Worm (Caenorhabditis elegans) whole organism, L4 larva: ENCODE data around the gene nadk-2.

Experiments
- F44E2.7 ChIP-seq: fragments of 200-800 bp; sonication (Bioruptor generic); IDR thresholded peaks from 2 replicates; pipeline ENCODE4 v2.1.2; 2022; ENCODE audit warnings: missing genetic modification characterization, missing compliant biosample characterization
- R02D3.7 ChIP-seq: fragments of 150-350 bp; sonication (generic microtip); optimal IDR thresholded peaks from 3 replicates; lab custom pipeline; 2014; ENCODE audit warnings: missing biosample characterization, missing genetic modification characterization
- T26A8.4 ChIP-seq: fragments of 200-800 bp; sonication (Bioruptor generic); IDR thresholded peaks from 2 replicates; pipeline ENCODE4 v1.3.6; 2022; ENCODE audit warnings: missing genetic modification characterization, missing compliant biosample characterization
- Y105C5A.15 ChIP-seq: fragments of 200-800 bp; sonication (Bioruptor generic); IDR thresholded peaks from 2 replicates; pipeline ENCODE4 v1.3.6; 2022; ENCODE audit warnings: missing genetic modification characterization, missing compliant biosample characterization
- ZK337.2 ChIP-seq: fragments of 200-800 bp; sonication (Bioruptor generic); IDR thresholded peaks from 2 replicates; pipeline ENCODE4 v1.3.6; 2022; ENCODE audit warnings: missing genetic modification reagents, missing genetic modification characterization, missing compliant biosample characterization
- aha-1 ChIP-seq: fragments of 150-350 bp; peaks from one replicate; lab custom pipeline; 2014; ENCODE audit warnings: missing biosample characterization, missing genetic modification characterization
- ceh-20 ChIP-seq: fragments of 200-800 bp; sonication (Bioruptor generic); IDR thresholded peaks from 2 replicates; pipeline ENCODE4 v1.3.6; 2022; ENCODE audit warnings: missing genetic modification reagents, missing genetic modification characterization, missing compliant biosample characterization
- ceh-44 ChIP-seq: fragments of 200-800 bp; sonication (Bioruptor generic); IDR thresholded peaks from 2 replicates; pipeline ENCODE4 v1.3.6; 2022; ENCODE audit warnings: missing genetic modification reagents, missing genetic modification characterization, missing compliant biosample characterization
- ces-1 ChIP-seq: fragments of 150-350 bp; sonication (generic microtip); optimal IDR thresholded peaks from 4 replicates; lab custom pipeline; 2014; ENCODE audit warnings: missing biosample characterization, missing genetic modification reagents, missing genetic modification characterization
- ctbp-1 ChIP-seq: fragments of 200-800 bp; sonication (Bioruptor generic); IDR thresholded peaks from 2 replicates; pipeline ENCODE4 v1.3.6; 2022; ENCODE audit warnings: missing genetic modification reagents, missing genetic modification characterization, missing compliant biosample characterization
- daf-12 ChIP-seq: fragments of 150-350 bp; optimal IDR thresholded peaks from 2 replicates; lab custom pipeline; 2014; ENCODE audit warnings: missing biosample characterization, missing genetic modification reagents, missing genetic modification characterization
- dmd-6 ChIP-seq: fragments of 200-800 bp; sonication (Bioruptor generic); IDR thresholded peaks from 2 replicates; pipeline ENCODE4 v1.3.6; 2022; ENCODE audit warnings: missing genetic modification reagents, missing genetic modification characterization, missing compliant biosample characterization
- dve-1 ChIP-seq: sonication (generic microtip); optimal IDR thresholded peaks from 2 replicates; lab custom pipeline; 2017; ENCODE audit warnings: antibody characterized with exemption, mild to moderate bottlenecking, missing genetic modification characterization, missing compliant biosample characterization; ENCODE audit not compliant: insufficient read depth
- fkh-10 ChIP-seq: fragments of 150-350 bp; optimal IDR thresholded peaks from 2 replicates; lab custom pipeline; 2014; ENCODE audit warnings: missing biosample characterization, missing genetic modification reagents, missing genetic modification characterization
- fos-1 ChIP-seq: fragments of 150-350 bp; optimal IDR thresholded peaks from 2 replicates; lab custom pipeline; 2014; ENCODE audit warnings: missing biosample characterization, missing genetic modification characterization
- hif-1 ChIP-seq, 2 experiments: sonication (generic microtip); optimal IDR thresholded peaks; 2 replicates each; lab custom pipeline; 2016 to 2017; ENCODE audit warnings: missing compliant biosample characterization in 2 of 2, missing genetic modification characterization in 2 of 2, missing genetic modification reagents in 2 of 2, missing genotype in 2 of 2, mild to moderate bottlenecking in 1 of 2
- hlh-11 ChIP-seq: fragments of 200-800 bp; sonication (Bioruptor generic); optimal IDR thresholded peaks from 2 replicates; lab custom pipeline; 2018; ENCODE audit warnings: mild to moderate bottlenecking, missing genetic modification characterization, missing compliant biosample characterization
- hlh-30 ChIP-seq: sonication (generic microtip); optimal IDR thresholded peaks from 2 replicates; lab custom pipeline; 2017; ENCODE audit warnings: antibody characterized with exemption, mild to moderate bottlenecking, missing genetic modification characterization, missing compliant biosample characterization; ENCODE audit not compliant: insufficient read depth
- lin-13 ChIP-seq: fragments of 150-350 bp; optimal IDR thresholded peaks from 2 replicates; lab custom pipeline; 2014; ENCODE audit warnings: missing biosample characterization, missing genetic modification reagents, missing genetic modification characterization
- lin-29 ChIP-seq: fragments of 200-800 bp; sonication (Bioruptor generic); IDR thresholded peaks from 2 replicates; pipeline ENCODE4 v1.3.6; 2022; ENCODE audit warnings: missing genetic modification reagents, missing genetic modification characterization, missing compliant biosample characterization
- lin-38 ChIP-seq: fragments of 200-800 bp; sonication (Bioruptor generic); IDR thresholded peaks from 2 replicates; pipeline ENCODE4 v1.3.6; 2022; ENCODE audit warnings: missing genetic modification reagents, missing genetic modification characterization, missing compliant biosample characterization
- lsy-2 ChIP-seq, 2 experiments: fragments of 150-350 bp in 1 of 2; sonication (generic microtip) in 1 of 2; optimal IDR thresholded peaks; 2 replicates each; lab custom pipeline; 2014 to 2017; ENCODE audit warnings: missing biosample characterization in 2 of 2, missing genetic modification characterization in 2 of 2
- madf-9 ChIP-seq: fragments of 200-800 bp; sonication (Bioruptor generic); conservative IDR thresholded peaks from 2 replicates; pipeline ENCODE4 v1.3.6; 2022; ENCODE audit warnings: missing genetic modification reagents, missing genetic modification characterization, missing compliant biosample characterization
- mdl-1 ChIP-seq, 2 experiments: fragments of 150-350 bp in 1 of 2; sonication (generic microtip) in 1 of 2; optimal IDR thresholded peaks; 2 replicates each; lab custom pipeline; 2014 to 2017; ENCODE audit warnings: missing biosample characterization in 2 of 2, missing genetic modification characterization in 2 of 2
- mep-1 ChIP-seq: fragments of 150-350 bp; sonication (generic microtip); optimal IDR thresholded peaks from 3 replicates; lab custom pipeline; 2014; ENCODE audit warnings: missing biosample characterization, missing genetic modification characterization
- mes-2 ChIP-seq: sonication (generic microtip); optimal IDR thresholded peaks from 2 replicates; lab custom pipeline; 2016; ENCODE audit warnings: missing genotype, mild to moderate bottlenecking, missing genetic modification characterization, missing compliant biosample characterization; ENCODE audit not compliant: poor library complexity, severe bottlenecking
- mxl-3 ChIP-seq: fragments of 200-800 bp; sonication (Bioruptor generic); optimal IDR thresholded peaks from 2 replicates; lab custom pipeline; 2018; ENCODE audit warnings: mild to moderate bottlenecking, missing genetic modification characterization, missing compliant biosample characterization
- nhr-237 ChIP-seq: sonication (generic microtip); optimal IDR thresholded peaks from 2 replicates; lab custom pipeline; 2017; ENCODE audit warnings: missing biosample characterization, missing genetic modification characterization
- nhr-28 ChIP-seq: fragments of 150-350 bp; optimal IDR thresholded peaks from 2 replicates; lab custom pipeline; 2014; ENCODE audit warnings: missing biosample characterization, missing genetic modification characterization
- pha-4 ChIP-seq, 2 experiments: fragments of 150-350 bp in 1 of 2; fragments of 200-800 bp in 1 of 2; sonication (Bioruptor generic) in 1 of 2; IDR thresholded peaks in 1 of 2; optimal IDR thresholded peaks in 1 of 2; 2 replicates each; pipeline versions ENCODE4 v1.3.6 to Lab custom; 2014 to 2022; ENCODE audit warnings: missing genetic modification characterization in 2 of 2, missing genetic modification reagents in 2 of 2, missing biosample characterization in 1 of 2, missing compliant biosample characterization in 1 of 2
- pqm-1 ChIP-seq: sonication (generic microtip); optimal IDR thresholded peaks from 2 replicates; lab custom pipeline; 2017; ENCODE audit warnings: missing biosample characterization, missing genetic modification characterization
- rbr-2 ChIP-seq: sonication (generic microtip); optimal IDR thresholded peaks from 2 replicates; lab custom pipeline; 2016; ENCODE audit warnings: missing genotype, missing genetic modification characterization, missing compliant biosample characterization
- sdz-12 ChIP-seq: fragments of 200-800 bp; sonication (Bioruptor generic); optimal IDR thresholded peaks from 2 replicates; lab custom pipeline; 2018; ENCODE audit warnings: mild to moderate bottlenecking, missing genetic modification characterization, missing compliant biosample characterization
- snpc-1.2 ChIP-seq: fragments of 200-800 bp; sonication (Bioruptor generic); IDR thresholded peaks from 2 replicates; pipeline ENCODE4 v1.3.6; 2022; ENCODE audit warnings: missing genetic modification reagents, missing genetic modification characterization, missing compliant biosample characterization
- unc-62 ChIP-seq, 3 experiments: fragments of 150-350 bp in 1 of 3; sonication (generic microtip); optimal IDR thresholded peaks in 2 of 3; peaks in 1 of 3; 1 replicate in 1 of 3; 2 replicates in 2 of 3; lab custom pipeline; 2014 to 2017; ENCODE audit warnings: missing biosample characterization in 3 of 3, missing genetic modification characterization in 3 of 3, missing genetic modification reagents in 3 of 3, missing genotype in 1 of 3
- vab-7 ChIP-seq: fragments of 200-800 bp; sonication (Bioruptor generic); IDR thresholded peaks from 2 replicates; pipeline ENCODE4 v1.3.6; 2022; ENCODE audit warnings: missing genetic modification reagents, missing genetic modification characterization, missing compliant biosample characterization
- zag-1 ChIP-seq: fragments of 150-350 bp; optimal IDR thresholded peaks from 2 replicates; lab custom pipeline; 2014; ENCODE audit warnings: missing biosample characterization, missing genetic modification characterization
- zfp-2 ChIP-seq: sonication (generic microtip); optimal IDR thresholded peaks from 2 replicates; lab custom pipeline; 2016; ENCODE audit warnings: mild to moderate bottlenecking, missing genetic modification characterization, missing compliant biosample characterization
- zip-11 ChIP-seq: fragments of 200-800 bp; sonication (Bioruptor generic); IDR thresholded peaks from 2 replicates; pipeline ENCODE4 v1.3.6; 2022; ENCODE audit warnings: missing genetic modification characterization, missing compliant biosample characterization
- ztf-11 ChIP-seq: fragments of 150-350 bp; optimal IDR thresholded peaks from 2 replicates; lab custom pipeline; 2014; ENCODE audit warnings: missing biosample characterization, missing genetic modification characterization
- ztf-7 ChIP-seq: fragments of 150-350 bp; optimal IDR thresholded peaks from 2 replicates; lab custom pipeline; 2014; ENCODE audit warnings: missing biosample characterization, missing genetic modification characterization

nadk-2 gene

DNA sequence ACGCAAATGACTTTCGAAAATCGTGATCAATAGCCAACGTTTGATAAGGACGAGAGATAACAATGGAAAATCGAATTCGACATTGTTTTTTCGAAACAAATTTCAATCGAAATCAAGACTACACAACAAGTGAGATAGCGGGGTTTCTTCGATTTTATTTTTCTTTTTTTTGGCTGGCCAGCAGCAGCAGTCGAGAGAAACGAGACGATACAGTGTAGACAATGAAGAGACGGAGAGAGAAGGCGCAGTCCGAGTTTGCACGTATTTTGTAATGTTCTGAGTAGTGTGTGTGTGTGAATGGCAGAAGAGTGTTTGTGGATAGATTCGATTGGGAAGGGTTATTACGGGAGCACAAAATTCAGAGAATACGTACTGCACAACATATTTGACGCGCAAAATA, 9.2 kb upstream of the nadk-2 start (continued):
- TF ChIP-seq mes-2 (tag; lab: Kevin White, UChicago) (peak; percentile 9), mxl-3 (GFP tag; lab: Kevin White, UChicago) (no peak), fos-1 (tag; lab: Kevin White, UChicago) (no peak), ztf-7 (no peak), unc-62 (GFP tag; optimal IDR thresholded peaks at IDR 0.05 in 1 of 2; lab: Kevin White, UChicago) (peak in 1 of 2 experiments; percentile 63), unc-62 (tag; optimal IDR thresholded peaks at IDR 0.05; lab: Kevin White, UChicago) (no peak)

ce11 chrII:12041116-12041515, 8.3 kb upstream of the nadk-2 start:
- TF ChIP-seq unc-62 (GFP tag; optimal IDR thresholded peaks at IDR 0.05 in 1 of 2; lab: Kevin White, UChicago) (no peak), unc-62 (tag; optimal IDR thresholded peaks at IDR 0.05; lab: Kevin White, UChicago) (no peak), snpc-1.2 (GFP tag; lab: Robert Waterston, UW) (no peak), lsy-2 (tag; optimal IDR thresholded peaks at IDR 0.05; lab: Kevin White, UChicago) (no peak), hlh-30 (peak; percentile 55), hlh-11 (no peak), daf-12 (no peak), zfp-2 (tag; lab: Kevin White, UChicago) (no peak), nhr-237 (tag; lab: Kevin White, UChicago) (no peak), dve-1 (tag; lab: Kevin White, UChicago) (no peak), dmd-6 (GFP tag; lab: Robert Waterston, UW) (no peak), aha-1 (tag; lab: Kevin White, UChicago) (peak; percentile 95), pha-4 (GFP tag; IDR thresholded peaks at IDR 0.05; lab: Robert Waterston, UW) (no peak), pha-4 (tag; optimal IDR thresholded peaks at IDR 0.05; lab: Kevin White, UChicago) (no peak)
- TF ChIP-seq, all 104 proteins: peak for 2

ce11 chrII:12042108-12042960, 7.0 kb upstream of the nadk-2 start, which contains the start of gene ippk-1:
Gene ippk-1, plus strand, starts transcription at chrII:12042910.
- TF ChIP-seq F44E2.7 (GFP tag; lab: Robert Waterston, UW), result no peak
- no peak for TF ChIP-seq zfp-2 (tag; lab: Kevin White, UChicago)
- TF ChIP-seq mes-2 (tag; lab: Kevin White, UChicago), result peak; percentile 62
- TF ChIP-seq rbr-2 (tag; lab: Kevin White, UChicago), result peak; percentile 38
- no peak for TF ChIP-seq T26A8.4 (GFP tag; lab: Robert Waterston, UW)
- TF ChIP-seq ztf-11 (tag; lab: Kevin White, UChicago), result no peak
- TF ChIP-seq sdz-12, result no peak
- peak; percentile 30 for TF ChIP-seq dve-1 (tag; lab: Kevin White, UChicago)
- TF ChIP-seq daf-12, result no peak
- no peak for TF ChIP-seq ZK337.2
- peak in 1 of 2 experiments; percentile 22 for TF ChIP-seq mdl-1 (tag; optimal IDR thresholded peaks at IDR 0.05; lab: Kevin White, UChicago)
- TF ChIP-seq ceh-44 (GFP tag; lab: Robert Waterston, UW), result no peak
- TF ChIP-seq lin-38, result peak; percentile 88
- TF ChIP-seq pqm-1 (tag; lab: Kevin White, UChicago), result peak; percentile 12
- TF ChIP-seq hlh-30, result peak; percentile 83
- no peak for TF ChIP-seq ctbp-1
- TF ChIP-seq Y105C5A.15, result no peak
- TF ChIP-seq ces-1, result no peak
- no peak for TF ChIP-seq zag-1 (tag; lab: Kevin White, UChicago)
- TF ChIP-seq lin-29 (GFP tag; lab: Robert Waterston, UW), result no peak; the same call in 1 of the 2 replicates
- peak; percentile 96 for TF ChIP-seq aha-1 (tag; lab: Kevin White, UChicago)
- peak in 1 of 2 experiments; percentile 56 for TF ChIP-seq unc-62 (GFP tag; optimal IDR thresholded peaks at IDR 0.05 in 1 of 2; lab: Kevin White, UChicago)
- TF ChIP-seq unc-62 (tag; optimal IDR thresholded peaks at IDR 0.05; lab: Kevin White, UChicago), result no peak
- peak in 1 of 2 experiments; percentile 92 for TF ChIP-seq hif-1 (tag; optimal IDR thresholded peaks at IDR 0.05; lab: Kevin White, UChicago)
- TF ChIP-seq nhr-28 (tag; lab: Kevin White, UChicago), result peak; percentile 71
- TF ChIP-seq lsy-2 (tag; optimal IDR thresholded peaks at IDR 0.05; lab: Kevin White, UChicago), result peak in 1 of 2 experiments; percentile 65
- TF ChIP-seq vab-7, result peak; percentile 55; the same call in 1 of the 2 replicates
- peak; percentile 83 for TF ChIP-seq fkh-10 (GFP tag; lab: Kevin White, UChicago)
- peak; percentile 30 for TF ChIP-seq mep-1
- peak; percentile 35; the same call in 1 of the 2 replicates for TF ChIP-seq madf-9 (GFP tag; lab: Robert Waterston, UW)
- TF ChIP-seq R02D3.7, result no peak
- no peak for TF ChIP-seq lin-13 (GFP tag; lab: Kevin White, UChicago)
- TF ChIP-seq zip-11 (GFP tag; lab: Robert Waterston, UW), result no peak
- peak; percentile 64 for TF ChIP-seq hlh-11
- TF ChIP-seq ceh-20 (GFP tag; lab: Robert Waterston, UW), result peak; percentile 12; the same call in 1 of the 2 replicates
- TF ChIP-seq dmd-6 (GFP tag; lab: Robert Waterston, UW), result peak; percentile 83
